Worm (Caenorhabditis elegans) whole organism, L2 larva: ENCODE measurements around the gene clec-181.

ENCODE experiments used
- C34F6.9 ChIP-seq: fragments of 150-350 bp; optimal IDR thresholded peaks from 2 replicates; lab custom pipeline; 2014; ENCODE audit warnings: missing biosample characterization, missing genetic modification characterization
- nhr-11 ChIP-seq: fragments of 150-350 bp; optimal IDR thresholded peaks from 2 replicates; lab custom pipeline; 2014; ENCODE audit warnings: missing biosample characterization, missing genetic modification characterization
- nhr-12 ChIP-seq: fragments of 150-350 bp; optimal IDR thresholded peaks from 2 replicates; lab custom pipeline; 2014; ENCODE audit warnings: missing biosample characterization, missing genetic modification characterization
- zag-1 ChIP-seq: fragments of 150-350 bp; optimal IDR thresholded peaks from 2 replicates; lab custom pipeline; 2014; ENCODE audit warnings: missing biosample characterization, missing genetic modification characterization
- ztf-11 ChIP-seq: sonication (generic microtip); optimal IDR thresholded peaks from 2 replicates; lab custom pipeline; 2017; ENCODE audit warnings: missing biosample characterization, missing genetic modification characterization

DNA sequence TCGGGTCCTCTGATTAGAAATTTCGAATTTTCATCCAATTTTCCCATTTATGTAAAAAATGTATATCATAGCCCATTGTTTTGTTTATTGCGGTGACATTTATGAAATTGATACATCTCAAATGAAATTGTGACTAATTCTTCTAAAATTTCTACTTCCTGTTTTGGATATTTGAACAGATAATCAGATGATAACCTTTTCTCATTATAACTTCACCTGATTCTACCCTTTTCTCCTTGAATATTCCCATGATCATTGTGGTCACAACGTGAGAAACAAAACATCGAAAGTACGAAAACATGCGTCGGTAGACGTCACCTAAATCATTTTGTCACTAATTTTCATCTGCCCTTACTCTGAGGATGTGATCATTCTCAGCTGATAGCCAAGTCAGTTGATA is 34.4 kb downstream of the clec-181 start:
- TF ChIP-seq zag-1 (tag; lab: Kevin White, UChicago) = no peak
- TF ChIP-seq C34F6.9 (tag; lab: Kevin White, UChicago) = no peak
- no peak for TF ChIP-seq ztf-11
- no peak for TF ChIP-seq nhr-12
- no peak for TF ChIP-seq nhr-11 (tag; lab: Kevin White, UChicago)
